Fruit fly (Drosophila melanogaster) Kc167 (cell line): ENCODE results near the gene CG4666.

Experiments used
- Myc ChIP-seq: fragments of >200 bp; optimal IDR thresholded peaks from 2 replicates; lab custom pipeline; 2017; ENCODE audit warnings: missing external identifiers
- Sin3A ChIP-seq: fragments of >200 bp; optimal IDR thresholded peaks from 2 replicates; lab custom pipeline; 2018; ENCODE audit warnings: missing external identifiers
- h ChIP-seq: fragments of >200 bp; optimal IDR thresholded peaks from 3 replicates; lab custom pipeline; 2018; ENCODE audit warnings: missing external identifiers
- insv ChIP-seq: fragments of >200 bp; optimal IDR thresholded peaks from 3 replicates; lab custom pipeline; 2018; ENCODE audit warnings: missing external identifiers
- psq ChIP-seq: fragments of >200 bp; optimal IDR thresholded peaks from 2 replicates; lab custom pipeline; 2017; ENCODE audit warnings: missing external identifiers
- ttk ChIP-seq: sonication (Bioruptor generic); optimal IDR thresholded peaks from 2 replicates; lab custom pipeline; 2017; ENCODE audit warnings: missing external identifiers

The CG4666 gene

DNA sequence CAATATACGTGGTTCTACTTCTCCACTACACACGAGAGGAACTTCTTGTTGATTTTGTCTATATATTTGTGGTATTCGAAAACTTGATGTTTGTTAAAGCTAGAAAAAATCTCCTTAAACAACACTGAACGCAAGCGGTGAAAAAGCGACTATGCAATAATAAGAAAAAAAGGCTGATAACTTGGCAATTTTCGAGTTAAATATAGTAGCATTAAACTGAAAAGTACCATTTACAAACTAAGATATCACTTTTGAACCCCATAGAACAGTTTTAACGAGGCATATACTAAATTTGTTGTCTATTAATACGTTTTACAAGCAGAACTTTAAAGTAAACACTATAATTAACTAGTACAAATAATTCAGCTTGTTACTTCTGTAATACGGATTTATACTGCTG, at the start of gene CG4666:
Gene CG4666, minus strand, starts transcription at position 101 of the 400 bp plus-strand sequence.
- TF ChIP-seq Sin3A (no peak), ttk (lab: Kevin White, UChicago) (no peak), h (lab: Kevin White, UChicago) (no peak), Myc (lab: Kevin White, UChicago) (no peak), insv (no peak), psq (lab: Kevin White, UChicago) (no peak)

DNA sequence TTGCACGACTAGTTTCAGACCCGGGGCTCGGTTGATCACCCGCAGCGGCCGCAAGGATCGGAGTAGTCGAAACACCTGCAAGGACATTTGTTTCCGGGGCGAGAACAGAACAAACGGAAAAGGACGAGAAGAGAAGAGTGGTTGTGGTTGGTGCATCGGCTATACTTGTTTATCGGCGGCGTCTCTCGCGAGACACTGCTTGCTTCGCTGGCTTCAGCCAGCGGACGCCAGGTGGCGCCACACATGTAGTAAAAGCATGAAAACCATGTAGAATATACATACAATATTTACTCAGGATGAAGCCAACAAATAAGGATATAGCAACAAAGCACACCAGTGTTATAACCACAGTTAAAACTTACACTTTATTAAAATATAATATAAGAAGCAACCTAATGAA, 32.3 kb upstream of the CG4666 start:
- TF ChIP-seq Myc (lab: Kevin White, UChicago), result no peak

DNA sequence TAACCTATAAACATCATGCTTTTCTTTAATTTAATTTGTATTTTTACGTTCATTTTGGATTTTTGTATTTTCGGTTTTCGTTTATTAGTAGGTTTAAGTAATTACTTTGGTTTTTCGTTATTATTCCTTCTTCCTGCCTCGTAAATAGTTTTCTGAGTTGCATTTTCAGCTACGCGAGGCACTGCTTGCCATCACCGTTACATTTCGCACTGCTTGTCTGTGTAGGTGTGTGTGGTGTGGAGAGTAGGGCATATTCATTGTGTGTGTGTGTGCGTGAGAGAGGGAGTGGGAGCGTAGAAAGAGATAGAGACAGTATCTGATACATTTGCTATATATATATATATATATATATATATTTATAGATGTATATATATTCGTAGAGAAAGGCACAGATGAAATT, 27.1 kb upstream of the CG4666 start:
- TF ChIP-seq Myc (lab: Kevin White, UChicago), result no peak
- no peak for TF ChIP-seq psq (lab: Kevin White, UChicago)
- TF ChIP-seq insv, result no peak
- TF ChIP-seq Sin3A, result no peak
- TF ChIP-seq h (lab: Kevin White, UChicago), result no peak
- TF ChIP-seq ttk (lab: Kevin White, UChicago), result no peak

DNA sequence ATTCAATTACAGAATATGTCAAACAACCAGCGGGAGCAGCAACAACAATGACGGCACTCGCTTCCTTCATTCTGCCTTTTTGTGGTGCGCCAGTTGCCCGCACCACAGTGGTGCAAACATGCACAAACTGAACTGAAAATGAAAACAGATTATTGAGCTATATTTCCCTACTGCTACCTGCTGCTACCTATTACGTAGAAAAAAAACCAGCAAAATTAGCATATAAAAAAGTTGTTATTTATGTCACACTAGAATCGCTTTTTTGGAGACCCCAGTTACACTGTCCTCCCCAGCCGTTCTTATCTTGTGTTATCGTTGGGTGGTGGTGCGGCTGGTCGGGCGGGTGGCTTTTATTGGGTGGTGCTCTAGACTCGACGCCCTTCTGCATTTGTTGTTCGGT, 20.0 kb upstream of the CG4666 start:
- TF ChIP-seq Myc (lab: Kevin White, UChicago) (no peak), ttk (lab: Kevin White, UChicago) (no peak), h (lab: Kevin White, UChicago) (no peak), psq (lab: Kevin White, UChicago) (no peak), insv (no peak), Sin3A (no peak)

DNA sequence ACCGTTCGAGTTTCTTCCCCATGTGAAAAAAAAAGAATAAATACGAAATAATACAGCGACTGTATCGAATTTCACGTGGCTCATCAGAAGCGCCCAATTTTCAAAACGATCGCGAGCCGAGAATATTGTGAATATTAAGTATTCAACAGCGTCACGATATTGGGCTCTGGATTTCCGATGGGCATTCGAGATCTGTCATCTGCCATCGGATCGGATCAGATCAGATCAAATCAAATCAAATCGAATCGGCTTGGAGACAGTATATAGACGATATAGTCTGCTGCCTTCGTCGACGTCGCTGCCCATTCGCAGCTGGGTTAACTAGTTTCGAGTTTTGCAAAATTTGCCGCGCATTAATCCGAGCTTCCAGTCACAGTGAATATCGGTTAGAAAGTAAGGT, 17.0 kb upstream of the CG4666 start:
- TF ChIP-seq Myc (lab: Kevin White, UChicago) (no peak), insv (no peak), ttk (lab: Kevin White, UChicago) (no peak), Sin3A (no peak), h (lab: Kevin White, UChicago) (no peak), psq (lab: Kevin White, UChicago) (no peak)

DNA sequence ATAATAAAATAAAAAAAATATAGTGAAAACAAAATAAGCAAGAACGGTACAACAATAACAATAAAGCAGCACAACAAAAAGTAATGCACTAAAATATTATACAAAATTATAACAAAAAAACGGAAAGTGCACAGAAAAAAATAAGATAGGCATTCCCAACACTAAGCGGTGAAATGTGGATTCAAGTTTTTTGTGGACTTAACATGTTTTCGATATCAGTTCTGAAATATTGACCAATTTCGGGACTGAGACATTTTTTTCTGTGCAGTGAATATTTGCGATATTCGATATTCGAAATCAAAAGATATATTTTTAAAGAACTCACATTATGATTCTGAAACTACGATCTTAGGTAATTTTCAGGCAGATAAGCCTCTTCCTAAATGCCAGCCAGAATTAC, 16.5 kb upstream of the CG4666 start:
- no peak for TF ChIP-seq Sin3A
- no peak for TF ChIP-seq Myc (lab: Kevin White, UChicago)
- no peak for TF ChIP-seq insv
- no peak for TF ChIP-seq psq (lab: Kevin White, UChicago)
- TF ChIP-seq h (lab: Kevin White, UChicago), result no peak
- no peak for TF ChIP-seq ttk (lab: Kevin White, UChicago)

DNA sequence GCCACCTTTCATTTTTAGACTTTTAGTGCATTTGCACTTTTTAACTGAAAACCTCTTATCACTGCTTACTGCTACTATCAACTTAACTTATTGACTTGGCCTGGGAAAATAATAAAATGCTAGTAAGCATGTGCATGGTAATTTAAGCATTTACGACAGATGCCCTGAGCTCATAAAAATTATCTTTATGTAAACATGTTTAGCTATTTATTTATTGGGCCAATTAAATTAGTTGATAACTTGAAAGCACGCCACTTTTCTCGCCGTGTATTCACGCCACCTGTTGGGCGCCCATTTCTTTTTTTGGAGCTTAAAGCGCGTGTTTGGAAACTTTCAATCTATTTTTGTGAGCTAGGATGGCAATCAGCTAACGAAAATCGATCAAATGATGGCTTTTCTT, 14.6 kb upstream of the CG4666 start:
- no peak for TF ChIP-seq insv
- no peak for TF ChIP-seq ttk (lab: Kevin White, UChicago)
- no peak for TF ChIP-seq psq (lab: Kevin White, UChicago)
- TF ChIP-seq Myc (lab: Kevin White, UChicago), result no peak
- no peak for TF ChIP-seq Sin3A
- TF ChIP-seq h (lab: Kevin White, UChicago), result no peak

DNA sequence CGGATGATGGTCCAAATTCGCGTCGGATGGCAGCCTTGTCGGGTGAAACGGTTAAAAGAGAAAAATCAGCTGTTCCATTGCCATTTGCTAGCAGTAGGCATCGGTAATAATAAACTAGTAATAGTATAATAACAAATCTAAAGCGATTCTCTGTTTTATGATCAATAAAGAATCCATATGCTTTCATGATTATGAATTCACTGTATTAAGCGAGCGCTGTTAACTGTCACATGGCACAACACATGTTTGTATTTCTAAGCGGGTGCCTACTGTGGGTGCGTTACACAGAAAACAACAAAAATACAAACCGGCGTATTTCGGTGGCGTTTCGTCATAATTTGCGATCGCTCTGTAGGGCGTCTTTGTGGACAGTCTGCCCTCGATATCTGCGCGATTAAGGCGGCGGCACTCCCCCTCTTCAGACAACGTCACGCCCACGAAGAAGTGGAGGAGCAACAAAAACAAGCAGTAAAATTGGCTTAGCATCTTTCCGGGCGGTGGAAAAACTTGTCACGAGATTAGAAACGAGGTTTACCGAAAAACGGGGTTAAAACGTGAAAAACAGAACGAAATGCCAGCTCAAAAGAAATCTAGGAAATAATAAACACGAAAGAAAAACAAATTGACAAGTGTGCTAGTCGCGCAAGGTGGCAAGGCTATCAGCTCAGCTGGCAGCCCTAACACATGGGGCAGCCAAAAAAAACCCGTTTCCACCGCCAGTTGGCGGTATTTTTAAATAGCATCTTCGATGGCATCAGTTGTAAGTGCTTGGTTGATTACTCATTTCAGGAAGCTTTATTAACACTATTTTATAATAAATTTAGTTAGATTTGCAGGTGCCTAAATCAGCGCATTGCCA, 13.5 kb upstream of the CG4666 start, which contains the start of the genes Nep1 and Mipp2:
Gene Nep1, plus strand, starts transcription at position 397 of the 859 bp plus-strand sequence.
Gene Mipp2, minus strand, starts transcription at position 663 of the 859 bp plus-strand sequence.
- no peak for TF ChIP-seq Myc (lab: Kevin White, UChicago)

DNA sequence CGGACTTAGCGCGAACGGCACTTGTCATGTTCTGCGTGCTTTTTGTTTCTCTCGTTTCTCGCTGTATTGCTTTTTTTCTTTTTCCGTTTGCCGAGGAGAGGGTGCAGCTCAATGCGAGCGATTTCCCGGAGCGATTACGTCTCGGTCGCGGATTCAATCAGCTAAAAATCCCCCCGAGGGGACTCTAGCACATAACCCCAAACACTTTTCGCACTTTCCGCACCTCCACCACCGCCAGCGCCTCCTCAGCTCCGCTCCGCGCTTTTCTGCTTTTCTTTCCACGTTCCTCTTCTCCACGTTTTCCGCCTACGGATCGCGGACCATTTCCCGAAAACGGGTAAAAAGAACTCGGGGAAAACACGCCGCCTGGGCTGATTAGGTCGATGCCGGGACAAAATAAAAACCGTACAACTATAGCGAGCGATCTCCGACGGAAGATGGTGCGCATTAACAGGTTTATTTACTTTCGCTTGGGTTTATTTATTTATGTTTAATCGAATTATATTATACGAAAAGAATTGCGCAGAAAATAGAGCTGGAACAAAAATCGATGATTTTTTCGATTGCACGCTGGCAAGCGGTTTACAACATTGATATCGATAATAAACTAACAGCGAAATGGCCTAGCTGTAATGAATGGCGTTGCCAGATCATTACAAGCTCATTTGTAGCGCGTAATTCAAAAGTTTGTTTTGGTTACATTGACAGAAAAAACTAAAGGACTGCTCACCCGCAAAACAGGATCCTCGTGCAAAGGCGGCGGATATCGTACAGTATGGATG, 12.3 kb upstream of the CG4666 start, which contains the start of gene raptor:
Gene raptor, minus strand, starts transcription at position 523 of the 782 bp plus-strand sequence.
- TF ChIP-seq ttk (lab: Kevin White, UChicago) (no peak), psq (lab: Kevin White, UChicago) (no peak), h (lab: Kevin White, UChicago) (no peak), insv (no peak), Sin3A (no peak), Myc (lab: Kevin White, UChicago) (no peak)

DNA sequence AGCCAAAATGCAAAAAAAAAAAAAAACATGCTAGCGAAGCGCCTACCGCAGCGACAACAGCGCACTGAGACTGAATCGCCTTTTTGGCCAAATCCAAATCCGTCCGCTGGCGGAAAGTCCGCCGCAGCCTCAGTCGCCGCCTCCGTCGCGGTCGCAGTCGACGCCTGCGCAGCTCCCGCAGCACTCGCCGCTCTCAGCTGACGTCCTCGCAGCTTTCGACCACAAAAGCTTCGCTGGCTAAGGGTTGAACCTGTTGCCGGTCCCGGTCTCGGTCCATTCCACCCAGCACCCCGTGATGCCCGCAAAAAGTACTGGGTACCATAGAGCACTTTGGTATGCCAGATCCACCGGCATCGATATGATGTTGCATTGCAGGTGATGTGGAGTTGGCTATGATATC, 3.7 kb upstream of the CG4666 start, which contains the start of gene CG4660:
Gene CG4660, minus strand, starts transcription at position 77 of the 400 bp plus-strand sequence.
- TF ChIP-seq Myc (lab: Kevin White, UChicago) (no peak), Sin3A (no peak), h (lab: Kevin White, UChicago) (no peak)

DNA sequence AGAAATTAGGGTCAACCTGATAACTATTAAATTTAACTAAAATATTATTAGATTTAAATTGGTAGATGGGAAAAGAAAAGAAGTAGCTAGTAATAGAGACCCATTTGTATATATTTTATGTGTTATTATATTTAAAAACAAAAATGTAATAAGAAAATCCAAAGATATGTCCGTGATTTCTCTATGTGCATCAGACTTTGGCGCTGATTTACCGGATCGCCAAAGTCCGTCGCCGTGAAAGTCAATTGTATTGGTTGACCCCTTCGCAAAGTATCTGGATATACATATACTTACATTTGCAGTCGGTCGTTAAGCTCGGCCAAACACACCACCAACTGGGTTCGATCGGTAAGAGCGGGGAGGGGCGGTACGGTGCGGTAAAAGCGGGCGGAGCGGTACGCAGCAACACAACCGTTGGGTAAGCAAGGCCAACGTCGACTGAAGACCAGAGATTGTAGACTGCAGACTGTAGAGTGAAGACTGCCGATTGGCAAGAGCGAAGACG, 491 bp downstream of the CG4666 start:
- TF ChIP-seq Myc (lab: Kevin White, UChicago) (no peak), h (lab: Kevin White, UChicago) (no peak), ttk (lab: Kevin White, UChicago) (no peak), insv (no peak), psq (lab: Kevin White, UChicago) (no peak), Sin3A (no peak)

DNA sequence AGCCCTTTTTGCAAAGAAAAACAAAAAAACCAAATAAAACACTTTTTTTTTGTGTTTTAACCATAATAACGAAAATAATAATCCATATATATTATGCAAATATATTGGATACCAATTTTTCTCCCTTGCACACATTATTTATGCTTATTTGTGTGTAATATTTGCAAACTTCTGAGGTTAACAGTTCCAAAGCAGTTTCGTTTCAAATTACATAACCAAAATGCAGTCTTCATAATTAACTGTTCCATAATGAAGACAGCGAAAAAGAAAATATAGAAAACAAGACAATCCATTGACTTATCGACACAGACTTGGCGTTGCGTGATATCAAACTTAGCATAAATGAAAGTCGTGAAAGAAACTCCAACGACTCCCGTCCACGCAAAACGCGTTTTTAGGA, 2.0 kb downstream of the CG4666 start:
- TF ChIP-seq ttk (lab: Kevin White, UChicago) (no peak), h (lab: Kevin White, UChicago) (no peak), psq (lab: Kevin White, UChicago) (no peak), insv (no peak), Myc (lab: Kevin White, UChicago) (no peak), Sin3A (no peak)
